Fruit fly (Drosophila melanogaster) whole organism, embryonic: Measurements from ENCODE around the gene CG13601.
A peak's percentile ranks its signal among the peaks of the same experiment; 100 is the strongest.

Experiments used
- Antp ChIP-seq: fragments of 200-800 bp; sonication (Bioruptor generic); optimal IDR thresholded peaks from 3 replicates; lab custom pipeline; 2016; ENCODE audit warnings: missing biosample characterization, missing genetic modification characterization
- Atf3 ChIP-seq: fragments of 200-800 bp; sonication (Bioruptor generic); optimal IDR thresholded peaks from 3 replicates; lab custom pipeline; 2016; ENCODE audit warnings: missing biosample characterization, missing genetic modification characterization
- BtbVII ChIP-seq: fragments of 200-800 bp; sonication (Bioruptor generic); optimal IDR thresholded peaks from 3 replicates; lab custom pipeline; 2017; ENCODE audit warnings: missing biosample characterization, mild to moderate bottlenecking, missing genetic modification characterization
- CG10209 ChIP-seq: fragments of 200-800 bp; sonication (Bioruptor generic); optimal IDR thresholded peaks from 3 replicates; lab custom pipeline; 2017; ENCODE audit warnings: missing biosample characterization, mild to moderate bottlenecking, missing genetic modification characterization, missing genetic modification reagents
- CG10267 ChIP-seq: fragments of 200-800 bp; sonication (Bioruptor generic); optimal IDR thresholded peaks from 2 replicates; lab custom pipeline; 2018; ENCODE audit warnings: missing biosample characterization, mild to moderate bottlenecking, missing genetic modification characterization, moderate library complexity
- CG10274 ChIP-seq: fragments of 200-800 bp; sonication (Bioruptor generic); optimal IDR thresholded peaks from 3 replicates; lab custom pipeline; 2017; ENCODE audit warnings: missing biosample characterization, mild to moderate bottlenecking, missing genetic modification characterization
- CG10565 ChIP-seq: fragments of 200-800 bp; sonication (Bioruptor generic); optimal IDR thresholded peaks from 3 replicates; lab custom pipeline; 2016; ENCODE audit warnings: missing biosample characterization, mild to moderate bottlenecking, missing genetic modification characterization
- CG10979 ChIP-seq: fragments of 200-800 bp; sonication (Bioruptor generic); optimal IDR thresholded peaks from 2 replicates; lab custom pipeline; 2018; ENCODE audit warnings: missing biosample characterization, mild to moderate bottlenecking, missing genetic modification characterization, moderate library complexity
- CG11085 ChIP-seq: fragments of 200-800 bp; sonication (Bioruptor generic); IDR thresholded peaks from 2 replicates; pipeline ENCODE4 v1.3.6; 2022; ENCODE audit warnings: missing biosample characterization, missing genetic modification characterization
- CG11247 ChIP-seq: fragments of 200-800 bp; sonication (Bioruptor generic); IDR thresholded peaks from 2 replicates; pipeline ENCODE4 v1.3.6; 2022; ENCODE audit warnings: missing biosample characterization, missing genetic modification characterization
- CG11398 ChIP-seq: fragments of 200-800 bp; sonication (Bioruptor generic); optimal IDR thresholded peaks from 2 replicates; lab custom pipeline; 2016; ENCODE audit warnings: missing biosample characterization, missing genetic modification characterization
- CG11696 ChIP-seq: fragments of 200-800 bp; sonication (Bioruptor generic); IDR thresholded peaks from 2 replicates; pipeline ENCODE4 v1.3.6; 2022; ENCODE audit warnings: missing biosample characterization, missing genetic modification characterization
- CG12299 ChIP-seq: fragments of 200-800 bp; sonication (Bioruptor generic); optimal IDR thresholded peaks from 2 replicates; lab custom pipeline; 2018; ENCODE audit warnings: missing biosample characterization, mild to moderate bottlenecking, missing genetic modification characterization
- CG1233 ChIP-seq: fragments of 200-800 bp; sonication (Bioruptor generic); optimal IDR thresholded peaks from 4 replicates; lab custom pipeline; 2018; ENCODE audit warnings: missing biosample characterization, mild to moderate bottlenecking, missing genetic modification characterization
- CG15073 ChIP-seq: fragments of 200-800 bp; sonication (Bioruptor generic); optimal IDR thresholded peaks from 2 replicates; lab custom pipeline; 2016; ENCODE audit warnings: missing biosample characterization, missing genetic modification characterization
- CG1647 ChIP-seq: fragments of 200-800 bp; sonication (Bioruptor generic); optimal IDR thresholded peaks from 3 replicates; lab custom pipeline; 2016; ENCODE audit warnings: missing biosample characterization, missing genetic modification characterization
- CG17359 ChIP-seq: fragments of 200-800 bp; sonication (Bioruptor generic); optimal IDR thresholded peaks from 3 replicates; lab custom pipeline; 2018; ENCODE audit warnings: missing biosample characterization, mild to moderate bottlenecking, missing genetic modification characterization, moderate library complexity
- CG18599 ChIP-seq: fragments of 200-800 bp; sonication (Bioruptor generic); optimal IDR thresholded peaks from 3 replicates; lab custom pipeline; 2017; ENCODE audit warnings: missing biosample characterization, missing genetic modification characterization, mild to moderate bottlenecking, moderate library complexity, missing genetic modification reagents
- CG18764 ChIP-seq: fragments of 200-800 bp; sonication (Bioruptor generic); optimal IDR thresholded peaks from 3 replicates; lab custom pipeline; 2016; ENCODE audit warnings: missing biosample characterization, missing genetic modification characterization
- CG31224 ChIP-seq: fragments of 200-800 bp; sonication (Bioruptor generic); IDR thresholded peaks from 2 replicates; pipeline ENCODE4 v1.3.6; 2022; ENCODE audit warnings: missing biosample characterization, missing genetic modification characterization
- CG32767 ChIP-seq: fragments of 200-800 bp; sonication (Bioruptor generic); IDR thresholded peaks from 2 replicates; pipeline ENCODE4 v1.3.6; 2022; ENCODE audit warnings: missing biosample characterization, missing genetic modification characterization
- CG3995 ChIP-seq: fragments of 200-800 bp; sonication (Bioruptor generic); optimal IDR thresholded peaks from 3 replicates; lab custom pipeline; 2016; ENCODE audit warnings: missing biosample characterization, missing genetic modification characterization
- CG4282 ChIP-seq: fragments of 200-800 bp; sonication (Bioruptor generic); optimal IDR thresholded peaks from 2 replicates; lab custom pipeline; 2016; ENCODE audit warnings: missing biosample characterization, missing genetic modification characterization
- CG5180 ChIP-seq: fragments of 200-800 bp; sonication (Bioruptor generic); optimal IDR thresholded peaks from 3 replicates; lab custom pipeline; 2017; ENCODE audit warnings: missing biosample characterization, missing genetic modification characterization, mild to moderate bottlenecking, moderate library complexity, missing genetic modification reagents
- CG6272 ChIP-seq: fragments of 200-800 bp; sonication (Bioruptor generic); IDR thresholded peaks from 2 replicates; pipeline ENCODE4 v1.3.6; 2022; ENCODE audit warnings: missing biosample characterization, missing genetic modification characterization
- CG9609 ChIP-seq: fragments of 200-800 bp; sonication (Bioruptor generic); optimal IDR thresholded peaks from 3 replicates; lab custom pipeline; 2016; ENCODE audit warnings: missing biosample characterization, missing genetic modification characterization
- CHES-1-like ChIP-seq: fragments of 200-800 bp; sonication (Bioruptor generic); optimal IDR thresholded peaks from 2 replicates; lab custom pipeline; 2016; ENCODE audit warnings: missing biosample characterization, missing genetic modification characterization
- CTCF ChIP-seq: fragments of 200-800 bp; sonication (Bioruptor generic); optimal IDR thresholded peaks from 2 replicates; lab custom pipeline; 2017; ENCODE audit warnings: missing biosample characterization, mild to moderate bottlenecking, missing genetic modification characterization, moderate library complexity
- CrebB ChIP-seq: fragments of 200-800 bp; sonication (Bioruptor generic); optimal IDR thresholded peaks from 3 replicates; lab custom pipeline; 2018; ENCODE audit warnings: missing biosample characterization, mild to moderate bottlenecking, missing genetic modification characterization
- Dip3 ChIP-seq: fragments of 200-800 bp; sonication (Bioruptor generic); optimal IDR thresholded peaks from 3 replicates; lab custom pipeline; 2016; ENCODE audit warnings: missing biosample characterization, missing genetic modification characterization
- Ets97D ChIP-seq: fragments of 200-800 bp; sonication (Bioruptor generic); optimal IDR thresholded peaks from 3 replicates; lab custom pipeline; 2016; ENCODE audit warnings: missing biosample characterization, missing genetic modification characterization
- Fer1 ChIP-seq: fragments of 200-800 bp; sonication (Bioruptor generic); optimal IDR thresholded peaks from 2 replicates; lab custom pipeline; 2017; ENCODE audit warnings: missing biosample characterization, mild to moderate bottlenecking, missing genetic modification characterization
- HmgD ChIP-seq: fragments of 200-800 bp; sonication (Bioruptor generic); optimal IDR thresholded peaks from 3 replicates; lab custom pipeline; 2016; ENCODE audit warnings: missing biosample characterization, missing genetic modification characterization
- HmgZ ChIP-seq: fragments of 200-800 bp; sonication (Bioruptor generic); optimal IDR thresholded peaks from 2 replicates; lab custom pipeline; 2018; ENCODE audit warnings: missing biosample characterization, mild to moderate bottlenecking, missing genetic modification characterization
- Side ChIP-seq: fragments of 200-800 bp; sonication (Bioruptor generic); optimal IDR thresholded peaks from 2 replicates; lab custom pipeline; 2016; ENCODE audit warnings: missing biosample characterization, missing genetic modification characterization
- al ChIP-seq: fragments of 200-800 bp; sonication (Bioruptor generic); IDR thresholded peaks from 2 replicates; pipeline ENCODE4 v1.3.6; 2022; ENCODE audit warnings: missing biosample characterization, missing genetic modification characterization
- crp ChIP-seq, 2 experiments: fragments of 200-800 bp; sonication (Bioruptor generic); optimal IDR thresholded peaks; 2 replicates in 1 of 2; 3 replicates in 1 of 2; lab custom pipeline; 2017; ENCODE audit warnings: missing biosample characterization in 2 of 2, missing genetic modification characterization in 2 of 2, mild to moderate bottlenecking in 1 of 2, moderate library complexity in 1 of 2
- jigr1 ChIP-seq: fragments of 200-800 bp; sonication (Bioruptor generic); IDR thresholded peaks from 3 replicates; pipeline ENCODE4 v1.3.6; 2022; ENCODE audit warnings: missing biosample characterization, missing genetic modification characterization
- knrl ChIP-seq: fragments of 200-800 bp; sonication (Bioruptor generic); IDR thresholded peaks from 3 replicates; pipeline ENCODE4 v1.3.6; 2022; ENCODE audit warnings: missing biosample characterization, missing genetic modification characterization; ENCODE audit not compliant: partially characterized antibody
- lab ChIP-seq: fragments of 200-800 bp; sonication (Bioruptor generic); optimal IDR thresholded peaks from 3 replicates; lab custom pipeline; 2017; ENCODE audit warnings: missing biosample characterization, missing genetic modification characterization, mild to moderate bottlenecking, moderate library complexity, missing genetic modification reagents
- lov ChIP-seq, 2 experiments: fragments of 200-800 bp in 1 of 2; fragments of >200 bp in 1 of 2; sonication (Bioruptor generic) in 1 of 2; IDR thresholded peaks in 1 of 2; optimal IDR thresholded peaks in 1 of 2; 2 replicates in 1 of 2; 3 replicates in 1 of 2; pipeline versions ENCODE4 v1.3.6 to Lab custom; 2017 to 2022; ENCODE audit warnings: missing biosample characterization in 1 of 2, missing genetic modification characterization in 1 of 2
- odd ChIP-seq: fragments of 200-800 bp; sonication (Bioruptor generic); optimal IDR thresholded peaks from 2 replicates; lab custom pipeline; 2017; ENCODE audit warnings: missing biosample characterization, mild to moderate bottlenecking, missing genetic modification characterization
- run ChIP-seq: fragments of 200-800 bp; sonication (Bioruptor generic); optimal IDR thresholded peaks from 3 replicates; lab custom pipeline; 2018; ENCODE audit warnings: missing biosample characterization, mild to moderate bottlenecking, missing genetic modification characterization
- sens ChIP-seq: fragments of 200-800 bp; sonication (Bioruptor generic); peaks from one replicate; lab custom pipeline; 2016; ENCODE audit warnings: missing biosample characterization, missing genetic modification characterization
- sim ChIP-seq: fragments of 200-800 bp; sonication (Bioruptor generic); IDR thresholded peaks from 2 replicates; pipeline ENCODE4 v1.3.6; 2022; ENCODE audit warnings: missing biosample characterization, missing genetic modification characterization
- sisA ChIP-seq: fragments of 200-800 bp; sonication (Bioruptor generic); IDR thresholded peaks from 2 replicates; pipeline ENCODE4 v1.3.6; 2022; ENCODE audit warnings: missing biosample characterization, missing genetic modification characterization
- tap ChIP-seq: fragments of 200-800 bp; optimal IDR thresholded peaks from 3 replicates; lab custom pipeline; 2019; ENCODE audit warnings: missing biosample characterization, mild to moderate bottlenecking, missing genetic modification characterization, moderate library complexity
- usp ChIP-seq: fragments of >200 bp; optimal IDR thresholded peaks from 2 replicates; lab custom pipeline; 2017; ENCODE audit warnings: missing biosample characterization, missing genetic modification characterization
- yki ChIP-seq: fragments of >200 bp; optimal IDR thresholded peaks from 3 replicates; lab custom pipeline; 2018

CG13601 gene

dm6 chr3R:23939921-23940839 lies 12.7 kb upstream of the CG13601 start (continued):
- TF ChIP-seq CG1233 (GFP tag; lab: Kevin White, UChicago), result peak; percentile 95
- TF ChIP-seq yki, result no peak
- TF ChIP-seq CG12299, result peak; percentile 89
- TF ChIP-seq CG11085 (GFP tag; lab: Robert Waterston, UW), result peak; percentile 48; the same call in 1 of the 2 replicates
- TF ChIP-seq CG18599, result peak; percentile 83
- TF ChIP-seq jigr1 (GFP tag; lab: Robert Waterston, UW), result no peak
- TF ChIP-seq CG31224, result no peak
- TF ChIP-seq CrebB (tag; lab: Kevin White, UChicago), result peak; percentile 93
- peak; percentile 72 for TF ChIP-seq BtbVII
- peak; percentile 63 for TF ChIP-seq CG10267 (tag; lab: Kevin White, UChicago)
- TF ChIP-seq CG6272 (GFP tag; lab: Robert Waterston, UW), result no peak
- TF ChIP-seq CG32767, result peak; percentile 71
- TF ChIP-seq CG5180 (GFP tag; lab: Kevin White, UChicago), result peak; percentile 86
- TF ChIP-seq tap (tag; lab: Kevin White, UChicago), result peak; percentile 82
- peak; percentile 51 for TF ChIP-seq CHES-1-like
- TF ChIP-seq run (tag; lab: Kevin White, UChicago), result peak; percentile 71
- peak in 1 of 2 experiments; percentile 2 for TF ChIP-seq crp (GFP tag; optimal IDR thresholded peaks at IDR 0.05; lab: Kevin White, UChicago)
- no peak; the same call in 1 of the 2 replicates for TF ChIP-seq al (GFP tag; lab: Robert Waterston, UW)
- TF ChIP-seq CG11398 (GFP tag; lab: Kevin White, UChicago), result peak; percentile 68
- TF ChIP-seq Ets97D (GFP tag; lab: Kevin White, UChicago), result peak; percentile 36
- TF ChIP-seq sisA, result no peak
- peak; percentile 70 for TF ChIP-seq CG11696 (GFP tag; lab: Robert Waterston, UW)
- no peak for TF ChIP-seq CG9609 (GFP tag; lab: Kevin White, UChicago)
- peak; percentile 98 for TF ChIP-seq sens (GFP tag; lab: Kevin White, UChicago)
- TF ChIP-seq Atf3 (GFP tag; lab: Kevin White, UChicago), result peak; percentile 39
- TF ChIP-seq Side (GFP tag; lab: Kevin White, UChicago), result peak; percentile 72
- peak; percentile 30 for TF ChIP-seq CG10565
- peak; percentile 93 for TF ChIP-seq CG17359 (tag; lab: Kevin White, UChicago)
- peak; percentile 86 for TF ChIP-seq CG18764 (GFP tag; lab: Kevin White, UChicago)
- TF ChIP-seq CG10979 (tag; lab: Kevin White, UChicago), result peak; percentile 57
- peak; percentile 30 for TF ChIP-seq CTCF (GFP tag; lab: Kevin White, UChicago)
- TF ChIP-seq CG10274 (GFP tag; lab: Kevin White, UChicago), result peak; percentile 63
- TF ChIP-seq CG10209 (GFP tag; lab: Kevin White, UChicago), result peak; percentile 91
- TF ChIP-seq sim (GFP tag; lab: Robert Waterston, UW), result peak; percentile 84
- peak; percentile 93 for TF ChIP-seq lab (GFP tag; lab: Kevin White, UChicago)
- TF ChIP-seq usp (GFP tag; lab: Kevin White, UChicago), result no peak
- TF ChIP-seq HmgZ (tag; lab: Kevin White, UChicago), result peak; percentile 90
- no peak for TF ChIP-seq CG3995 (GFP tag; lab: Kevin White, UChicago)
- TF ChIP-seq odd (GFP tag; lab: Kevin White, UChicago), result peak; percentile 85
- TF ChIP-seq HmgD (GFP tag; lab: Kevin White, UChicago), result no peak
- peak; percentile 37 for TF ChIP-seq CG15073 (GFP tag; lab: Kevin White, UChicago)
- TF ChIP-seq Dip3 (GFP tag; lab: Kevin White, UChicago), result no peak
- TF ChIP-seq Fer1 (GFP tag; lab: Kevin White, UChicago), result peak; percentile 84
- TF ChIP-seq CG4282 (GFP tag; lab: Kevin White, UChicago), result no peak
- peak; percentile 3 for TF ChIP-seq Antp (GFP tag; lab: Kevin White, UChicago)
- peak; percentile 78 for TF ChIP-seq CG1647 (GFP tag; lab: Kevin White, UChicago)
- TF ChIP-seq CG11247 (GFP tag; lab: Robert Waterston, UW), result peak; percentile 78
- TF ChIP-seq knrl (GFP tag; lab: Robert Waterston, UW), result no peak
- no peak for TF ChIP-seq lov (optimal IDR thresholded peaks at IDR 0.05; lab: Kevin White, UChicago)
- peak; percentile 93 for TF ChIP-seq lov (GFP tag; IDR thresholded peaks at IDR 0.05; lab: Robert Waterston, UW)
